Fruit fly (Drosophila melanogaster) whole organism, embryonic: Measurements from ENCODE around the gene Cpr23B.
A peak's percentile ranks its signal among the peaks of the same experiment; 100 is the strongest.

Experiments
- Aef1 ChIP-seq: fragments of 200-800 bp; sonication (Bioruptor generic); IDR thresholded peaks from 3 replicates; pipeline ENCODE4 v1.3.6; 2022; ENCODE audit warnings: missing biosample characterization, missing genetic modification characterization
- BEAF-32 ChIP-seq: fragments of 200-800 bp; sonication (Bioruptor generic); optimal IDR thresholded peaks from 3 replicates; lab custom pipeline; 2017; ENCODE audit warnings: missing biosample characterization, missing genetic modification characterization, mild to moderate bottlenecking, moderate library complexity, missing genetic modification reagents
- Bgb ChIP-seq: fragments of 200-800 bp; sonication (Bioruptor generic); IDR thresholded peaks from 2 replicates; pipeline ENCODE4 v1.3.6; 2022; ENCODE audit warnings: missing biosample characterization, missing genetic modification characterization; ENCODE audit not compliant: partially characterized antibody
- CG10267 ChIP-seq: fragments of 200-800 bp; sonication (Bioruptor generic); optimal IDR thresholded peaks from 2 replicates; lab custom pipeline; 2018; ENCODE audit warnings: missing biosample characterization, mild to moderate bottlenecking, missing genetic modification characterization, moderate library complexity
- CG11504 ChIP-seq: fragments of 200-800 bp; sonication (Bioruptor generic); optimal IDR thresholded peaks from 3 replicates; lab custom pipeline; 2019; ENCODE audit warnings: missing biosample characterization, mild to moderate bottlenecking, missing genetic modification characterization, moderate library complexity
- CG12071 ChIP-seq: fragments of 200-800 bp; sonication (Bioruptor generic); optimal IDR thresholded peaks from 3 replicates; lab custom pipeline; 2018; ENCODE audit warnings: missing biosample characterization, mild to moderate bottlenecking, missing genetic modification characterization
- CG12155 ChIP-seq: fragments of 200-800 bp; sonication (Bioruptor generic); optimal IDR thresholded peaks from 3 replicates; lab custom pipeline; 2016; ENCODE audit warnings: missing biosample characterization, missing genetic modification characterization
- CG12391 ChIP-seq: fragments of 200-800 bp; sonication (Bioruptor generic); optimal IDR thresholded peaks from 3 replicates; lab custom pipeline; 2018; ENCODE audit warnings: missing biosample characterization, mild to moderate bottlenecking, missing genetic modification characterization, moderate library complexity
- CG12942 ChIP-seq: fragments of 200-800 bp; sonication (Bioruptor generic); optimal IDR thresholded peaks from 3 replicates; lab custom pipeline; 2016; ENCODE audit warnings: missing biosample characterization, missing genetic modification characterization
- CG13624 ChIP-seq: fragments of 200-800 bp; sonication (Bioruptor generic); optimal IDR thresholded peaks from 2 replicates; lab custom pipeline; 2016; ENCODE audit warnings: missing biosample characterization, missing genetic modification characterization
- CG14050 ChIP-seq: fragments of 200-800 bp; sonication (Bioruptor generic); IDR thresholded peaks from 3 replicates; pipeline ENCODE4 v1.3.6; 2022; ENCODE audit warnings: missing biosample characterization, missing genetic modification characterization
- CG14965 ChIP-seq: fragments of 200-800 bp; sonication (Bioruptor generic); optimal IDR thresholded peaks from 2 replicates; lab custom pipeline; 2016; ENCODE audit warnings: missing biosample characterization, missing genetic modification characterization, borderline replicate concordance
- CG17328 ChIP-seq: fragments of 200-800 bp; sonication (Bioruptor generic); IDR thresholded peaks from 2 replicates; pipeline ENCODE4 v1.3.6; 2022; ENCODE audit warnings: missing biosample characterization, missing genetic modification characterization
- CG17912 ChIP-seq: fragments of 200-800 bp; sonication (Bioruptor generic); optimal IDR thresholded peaks from 2 replicates; lab custom pipeline; 2018; ENCODE audit warnings: missing biosample characterization, mild to moderate bottlenecking, missing genetic modification characterization
- CG3065 ChIP-seq: fragments of 200-800 bp; sonication (Bioruptor generic); optimal IDR thresholded peaks from 2 replicates; lab custom pipeline; 2016; ENCODE audit warnings: missing biosample characterization, missing genetic modification characterization
- CG3281 ChIP-seq: fragments of 200-800 bp; sonication (Bioruptor generic); optimal IDR thresholded peaks from 3 replicates; lab custom pipeline; 2017; ENCODE audit warnings: missing biosample characterization, mild to moderate bottlenecking, missing genetic modification characterization
- CG42726 ChIP-seq: fragments of 200-800 bp; sonication (Bioruptor generic); IDR thresholded peaks from 2 replicates; pipeline ENCODE4 v1.3.6; 2022; ENCODE audit warnings: missing biosample characterization, missing genetic modification characterization; ENCODE audit not compliant: partially characterized antibody
- CG4328 ChIP-seq: fragments of 200-800 bp; sonication (Bioruptor generic); optimal IDR thresholded peaks from 3 replicates; lab custom pipeline; 2017; ENCODE audit warnings: missing biosample characterization, missing genetic modification reagents, missing genetic modification characterization
- Camta ChIP-seq: fragments of 200-800 bp; sonication (Bioruptor generic); optimal IDR thresholded peaks from 2 replicates; lab custom pipeline; 2016; ENCODE audit warnings: missing biosample characterization, missing genetic modification characterization
- CrebB ChIP-seq: fragments of 200-800 bp; sonication (Bioruptor generic); optimal IDR thresholded peaks from 3 replicates; lab custom pipeline; 2018; ENCODE audit warnings: missing biosample characterization, mild to moderate bottlenecking, missing genetic modification characterization
- E2f2 ChIP-seq: fragments of 200-800 bp; sonication (Bioruptor generic); IDR thresholded peaks from 2 replicates; pipeline ENCODE4 v1.3.6; 2022; ENCODE audit warnings: missing biosample characterization, missing genetic modification characterization
- Fer1 ChIP-seq: fragments of 200-800 bp; sonication (Bioruptor generic); optimal IDR thresholded peaks from 2 replicates; lab custom pipeline; 2017; ENCODE audit warnings: missing biosample characterization, mild to moderate bottlenecking, missing genetic modification characterization
- Gsc ChIP-seq: fragments of 200-800 bp; sonication (Bioruptor generic); IDR thresholded peaks from 2 replicates; pipeline ENCODE4 v1.3.6; 2022; ENCODE audit warnings: missing biosample characterization, missing genetic modification characterization
- H15 ChIP-seq: fragments of 200-800 bp; sonication (Bioruptor generic); IDR thresholded peaks from 3 replicates; pipeline ENCODE4 v1.3.6; 2022; ENCODE audit warnings: missing biosample characterization, missing genetic modification characterization
- MBD-R2 ChIP-seq: fragments of 200-800 bp; sonication (Bioruptor generic); IDR thresholded peaks from 2 replicates; pipeline ENCODE4 v1.3.6; 2022; ENCODE audit warnings: missing biosample characterization, missing genetic modification characterization
- Poxn ChIP-seq: fragments of 200-800 bp; sonication (Bioruptor generic); IDR thresholded peaks from 2 replicates; pipeline ENCODE4 v1.3.6; 2022; ENCODE audit warnings: missing biosample characterization, missing genetic modification characterization
- Six4 ChIP-seq: fragments of 200-800 bp; sonication (Bioruptor generic); optimal IDR thresholded peaks from 2 replicates; lab custom pipeline; 2016; ENCODE audit warnings: missing biosample characterization, missing genetic modification characterization
- Stat92E ChIP-seq, 3 experiments: fragments of >200 bp in 2 of 3; fragments of 200-800 bp in 1 of 3; sonication (Bioruptor generic) in 1 of 3; optimal IDR thresholded peaks; 2 replicates each; lab custom pipeline; 2017 to 2019; ENCODE audit warnings: missing biosample characterization in 3 of 3, missing genetic modification characterization in 3 of 3, mild to moderate bottlenecking in 1 of 3, moderate library complexity in 1 of 3
- ab ChIP-seq: fragments of 200-800 bp; sonication (Bioruptor generic); optimal IDR thresholded peaks from 2 replicates; lab custom pipeline; 2016; ENCODE audit warnings: missing biosample characterization, missing genetic modification characterization
- al ChIP-seq: fragments of 200-800 bp; sonication (Bioruptor generic); IDR thresholded peaks from 2 replicates; pipeline ENCODE4 v1.3.6; 2022; ENCODE audit warnings: missing biosample characterization, missing genetic modification characterization
- amos ChIP-seq: fragments of 200-800 bp; sonication (Bioruptor generic); IDR thresholded peaks from 2 replicates; pipeline ENCODE4 v1.3.6; 2022; ENCODE audit warnings: missing biosample characterization, missing genetic modification characterization; ENCODE audit not compliant: partially characterized antibody
- ash1 ChIP-seq: fragments of 200-800 bp; sonication (Bioruptor generic); optimal IDR thresholded peaks from 2 replicates; lab custom pipeline; 2018; ENCODE audit warnings: missing biosample characterization, mild to moderate bottlenecking, missing genetic modification characterization
- ato ChIP-seq: fragments of 200-800 bp; sonication (Bioruptor generic); IDR thresholded peaks from 2 replicates; pipeline ENCODE4 v1.3.6; 2022; ENCODE audit warnings: missing biosample characterization, missing genetic modification characterization; ENCODE audit not compliant: partially characterized antibody
- btn ChIP-seq: fragments of 200-800 bp; sonication (Bioruptor generic); optimal IDR thresholded peaks from 2 replicates; lab custom pipeline; 2016; ENCODE audit warnings: missing biosample characterization, missing genetic modification characterization
- dmrt11E ChIP-seq: fragments of 200-800 bp; sonication (Bioruptor generic); optimal IDR thresholded peaks from 3 replicates; lab custom pipeline; 2018; ENCODE audit warnings: missing biosample characterization, mild to moderate bottlenecking, missing genetic modification characterization, moderate library complexity
- en ChIP-seq: fragments of 200-800 bp; sonication (Bioruptor generic); optimal IDR thresholded peaks from 2 replicates; lab custom pipeline; 2016; ENCODE audit warnings: missing biosample characterization, missing genetic modification characterization
- grn ChIP-seq: fragments of 200-800 bp; sonication (Bioruptor generic); optimal IDR thresholded peaks from 3 replicates; lab custom pipeline; 2017; ENCODE audit warnings: missing biosample characterization, missing genetic modification characterization
- gro ChIP-seq: fragments of 200-800 bp; sonication (Bioruptor generic); optimal IDR thresholded peaks from 2 replicates; lab custom pipeline; 2016; ENCODE audit warnings: missing biosample characterization, missing genetic modification characterization
- gsb-n ChIP-seq: fragments of 200-800 bp; sonication (Bioruptor generic); optimal IDR thresholded peaks from 3 replicates; lab custom pipeline; 2018; ENCODE audit warnings: missing biosample characterization, mild to moderate bottlenecking, missing genetic modification characterization
- inv ChIP-seq: fragments of 200-800 bp; sonication (Bioruptor generic); IDR thresholded peaks from 2 replicates; pipeline ENCODE4 v1.3.6; 2022; ENCODE audit warnings: missing biosample characterization, missing genetic modification characterization; ENCODE audit not compliant: partially characterized antibody
- lbe ChIP-seq: fragments of 200-800 bp; sonication (Bioruptor generic); optimal IDR thresholded peaks from 2 replicates; lab custom pipeline; 2016; ENCODE audit warnings: missing biosample characterization, mild to moderate bottlenecking, missing genetic modification characterization
- lilli ChIP-seq: fragments of 200-800 bp; sonication (Bioruptor generic); optimal IDR thresholded peaks from 3 replicates; lab custom pipeline; 2016; ENCODE audit warnings: missing biosample characterization, missing genetic modification characterization
- nom ChIP-seq: fragments of 200-800 bp; sonication (Bioruptor generic); optimal IDR thresholded peaks from 2 replicates; lab custom pipeline; 2017; ENCODE audit warnings: missing biosample characterization, missing genetic modification characterization, mild to moderate bottlenecking, moderate library complexity, missing genetic modification reagents
- otp ChIP-seq: fragments of 200-800 bp; sonication (Bioruptor generic); IDR thresholded peaks from 3 replicates; pipeline ENCODE4, ENCODE4 v1.3.6; 2022; ENCODE audit warnings: missing biosample characterization, missing genetic modification characterization
- row ChIP-seq: fragments of 200-800 bp; sonication (Bioruptor generic); IDR thresholded peaks from 3 replicates; pipeline ENCODE4 v1.3.6; 2022; ENCODE audit warnings: missing biosample characterization, missing genetic modification characterization
- ssp ChIP-seq: fragments of 200-800 bp; sonication (Bioruptor generic); IDR thresholded peaks from 2 replicates; pipeline ENCODE4 v1.3.6; 2022; ENCODE audit warnings: missing biosample characterization, missing genetic modification characterization
- sug ChIP-seq: fragments of 200-800 bp; optimal IDR thresholded peaks from 2 replicates; lab custom pipeline; 2019; ENCODE audit warnings: missing biosample characterization, mild to moderate bottlenecking, missing genetic modification characterization, moderate library complexity
- tin ChIP-seq: fragments of 200-800 bp; sonication (Bioruptor generic); optimal IDR thresholded peaks from 3 replicates; lab custom pipeline; 2016; ENCODE audit warnings: missing biosample characterization, missing genetic modification characterization
- z ChIP-seq: fragments of 200-800 bp; sonication (Bioruptor generic); IDR thresholded peaks from 3 replicates; pipeline ENCODE4 v1.3.6; 2022; ENCODE audit warnings: missing biosample characterization, missing genetic modification characterization

Cpr23B gene

dm6 chr2L:2861885-2862620 lies 23.8 kb downstream of the Cpr23B start (continued):
- TF ChIP-seq Poxn (GFP tag; lab: Robert Waterston, UW) (no peak), CG12155 (GFP tag; lab: Kevin White, UChicago) (no peak), CG3065 (GFP tag; lab: Kevin White, UChicago) (no peak), lilli (GFP tag; lab: Kevin White, UChicago) (no peak), MBD-R2 (GFP tag; lab: Robert Waterston, UW) (no peak), CG12391 (tag; lab: Kevin White, UChicago) (peak; percentile 6), Fer1 (GFP tag; lab: Kevin White, UChicago) (peak; percentile 22), ato (GFP tag; lab: Robert Waterston, UW) (peak; percentile 51; the same call in 1 of the 2 replicates), ssp (GFP tag; lab: Robert Waterston, UW) (no peak), Six4 (GFP tag; lab: Kevin White, UChicago) (no peak), nom (GFP tag; lab: Kevin White, UChicago) (peak; percentile 73), CG17328 (GFP tag; lab: Robert Waterston, UW) (peak; percentile 99), lbe (no peak), CG17912 (GFP tag; lab: Kevin White, UChicago) (no peak), BEAF-32 (no peak), CG14965 (no peak), row (GFP tag; lab: Robert Waterston, UW) (no peak), dmrt11E (tag; lab: Kevin White, UChicago) (no peak), Aef1 (GFP tag; lab: Robert Waterston, UW) (no peak), gsb-n (tag; lab: Kevin White, UChicago) (no peak), CG11504 (tag; lab: Kevin White, UChicago) (no peak), CG13624 (GFP tag; lab: Kevin White, UChicago) (no peak), CrebB (tag; lab: Kevin White, UChicago) (no peak), Gsc (GFP tag; lab: Robert Waterston, UW) (no peak), CG3281 (GFP tag; lab: Kevin White, UChicago) (peak; percentile 22), sug (peak; percentile 31), z (GFP tag; lab: Robert Waterston, UW) (peak; percentile 99), otp (GFP tag; lab: Robert Waterston, UW) (0 out of 3 replicates have a peak, but pooled peaks have one; percentile 64), Bgb (GFP tag; lab: Robert Waterston, UW) (peak; percentile 79), E2f2 (GFP tag; lab: Robert Waterston, UW) (0 out of 2 replicates have a peak, but pooled peaks have one; percentile 9), CG42726 (GFP tag; lab: Robert Waterston, UW) (no peak), ash1 (GFP tag; lab: Kevin White, UChicago) (no peak), H15 (GFP tag; lab: Robert Waterston, UW) (no peak), CG14050 (GFP tag; lab: Robert Waterston, UW) (no peak), gro (GFP tag; lab: Kevin White, UChicago) (peak; percentile 17), CG12942 (GFP tag; lab: Kevin White, UChicago) (no peak), CG12071 (GFP tag; lab: Kevin White, UChicago) (peak; percentile 25), amos (GFP tag; lab: Robert Waterston, UW) (peak; percentile 60; the same call in 1 of the 2 replicates), al (GFP tag; lab: Robert Waterston, UW) (no peak), btn (no peak), CG4328 (GFP tag; lab: Kevin White, UChicago) (no peak), Camta (peak; percentile 8), grn (GFP tag; lab: Kevin White, UChicago) (peak; percentile 8), tin (GFP tag; lab: Kevin White, UChicago) (no peak), Stat92E (GFP tag; optimal IDR thresholded peaks at IDR 0.05; lab: Kevin White, UChicago) (peak in 1 of 3 experiments; percentile 47), ab (no peak), inv (no peak), en (GFP tag; lab: Kevin White, UChicago) (no peak), CG10267 (no peak)
